Fruit fly (Drosophila melanogaster): Measurements from ENCODE around the gene Prx3.

The Prx3 gene

DNA sequence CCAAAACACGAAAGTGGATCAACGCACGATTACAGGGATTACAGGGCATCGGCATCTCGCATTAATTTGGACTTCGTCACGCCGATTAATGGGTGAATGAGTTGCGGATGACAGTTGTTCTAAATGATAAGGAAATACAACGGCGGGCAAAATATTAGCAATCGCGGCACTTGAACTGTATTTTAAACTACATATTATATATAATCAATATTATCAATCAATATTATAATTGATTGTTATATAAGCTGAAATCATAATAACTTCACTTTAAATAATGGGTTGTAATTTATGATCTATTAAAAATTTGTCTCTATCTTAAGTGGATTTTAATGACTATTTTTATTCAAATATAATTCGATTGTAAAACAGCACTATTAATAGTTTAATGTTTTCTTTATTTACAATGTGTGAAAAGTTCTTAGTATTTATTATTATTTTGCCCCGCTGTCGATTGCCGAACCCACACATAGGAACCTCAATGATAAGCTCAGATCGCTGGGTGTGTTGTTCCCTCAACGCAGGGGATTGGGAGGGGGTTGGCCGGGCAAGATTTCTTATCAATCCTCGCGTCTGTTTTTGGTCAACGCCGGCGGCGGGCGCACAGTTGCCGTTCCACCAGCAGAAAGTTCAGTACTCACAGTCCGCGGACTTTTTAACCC is 11.1 kb downstream of the Prx3 start (continued):
- TF ChIP-seq CG1621 (tag; optimal IDR thresholded peaks at IDR 0.05) (no peak), CG16779 (tag; optimal IDR thresholded peaks at IDR 0.05) (no peak), Met (GFP tag; optimal IDR thresholded peaks at IDR 0.05) (peak; percentile 18), Sox14 (GFP tag; optimal IDR thresholded peaks at IDR 0.05) (no peak), net (GFP tag; optimal IDR thresholded peaks at IDR 0.05) (peak; percentile 68), Lpt (GFP tag; optimal IDR thresholded peaks at IDR 0.05) (no peak), CG6808 (GFP tag; optimal IDR thresholded peaks at IDR 0.05) (peak; percentile 17), dsx (GFP tag; optimal IDR thresholded peaks at IDR 0.05; ENCODE audit: poor library complexity, severe bottlenecking) (peak; percentile 79), Hr38 (GFP tag; optimal IDR thresholded peaks at IDR 0.05) (no peak), Sox102F (GFP tag; optimal IDR thresholded peaks at IDR 0.05) (peak; percentile 18), fd59A (GFP tag; optimal IDR thresholded peaks at IDR 0.05) (no peak), Hr39 (GFP tag; optimal IDR thresholded peaks at IDR 0.05) (no peak), CG8319 (GFP tag; optimal IDR thresholded peaks at IDR 0.05) (peak; percentile 11), esn (GFP tag; optimal IDR thresholded peaks at IDR 0.05) (peak; percentile 52), eg (GFP tag; IDR thresholded peaks at IDR 0.05) (peak; percentile 54; the same call in 2 of the 3 replicates), CG6276 (GFP tag; optimal IDR thresholded peaks at IDR 0.05) (no peak), Blimp-1 (GFP tag; optimal IDR thresholded peaks at IDR 0.05) (no peak), svp (GFP tag) (peak; percentile 92), cyc (GFP tag; optimal IDR thresholded peaks at IDR 0.05) (peak; percentile 21), Sox15 (GFP tag; optimal IDR thresholded peaks at IDR 0.05) (no peak), Gug (GFP tag; IDR thresholded peaks at IDR 0.05) (peak; percentile 34), CG8632 (GFP tag; optimal IDR thresholded peaks at IDR 0.05) (peak; percentile 65), vri (GFP tag; optimal IDR thresholded peaks at IDR 0.05) (peak; percentile 23), salr (GFP tag; optimal IDR thresholded peaks at IDR 0.05) (no peak), CG3032 (tag; optimal IDR thresholded peaks at IDR 0.05) (peak; percentile 73), CG9139 (GFP tag; optimal IDR thresholded peaks at IDR 0.05) (no peak)

- TF ChIP-seq vri (GFP tag; optimal IDR thresholded peaks at IDR 0.05) (peak; percentile 55), CG32006 (GFP tag; optimal IDR thresholded peaks at IDR 0.05) (no peak), Hr39 (GFP tag; optimal IDR thresholded peaks at IDR 0.05) (no peak), CG15336 (GFP tag; IDR thresholded peaks at IDR 0.05) (no peak), CG16779 (tag; optimal IDR thresholded peaks at IDR 0.05) (no peak), cyc (GFP tag; optimal IDR thresholded peaks at IDR 0.05) (peak; percentile 20), Met (GFP tag; optimal IDR thresholded peaks at IDR 0.05) (peak; percentile 14), Sox14 (GFP tag; optimal IDR thresholded peaks at IDR 0.05) (peak; percentile 45), fkh (GFP tag; optimal IDR thresholded peaks at IDR 0.05) (peak; percentile 55), acj6 (GFP tag; optimal IDR thresholded peaks at IDR 0.05) (no peak), Smox (GFP tag; optimal IDR thresholded peaks at IDR 0.05) (peak; percentile 34), OdsH (GFP tag; optimal IDR thresholded peaks at IDR 0.05) (peak; percentile 21), CG6163 (GFP tag; IDR thresholded peaks at IDR 0.05) (peak; percentile 72; the same call in 2 of the 3 replicates), CG6792 (GFP tag; optimal IDR thresholded peaks at IDR 0.05) (no peak), Sox102F (GFP tag; optimal IDR thresholded peaks at IDR 0.05) (peak; percentile 37), CG3032 (tag; optimal IDR thresholded peaks at IDR 0.05) (peak; percentile 7), Lpt (GFP tag; optimal IDR thresholded peaks at IDR 0.05) (no peak), Gug (GFP tag; IDR thresholded peaks at IDR 0.05) (peak; percentile 39; the same call in 1 of the 2 replicates), eg (GFP tag; IDR thresholded peaks at IDR 0.05) (peak; percentile 49; the same call in 1 of the 3 replicates), Sox15 (GFP tag; optimal IDR thresholded peaks at IDR 0.05) (no peak), CG31627 (GFP tag; optimal IDR thresholded peaks at IDR 0.05) (no peak), CG34406 (GFP tag; optimal IDR thresholded peaks at IDR 0.05) (no peak), ss (GFP tag; optimal IDR thresholded peaks at IDR 0.05) (no peak), Hr38 (GFP tag; optimal IDR thresholded peaks at IDR 0.05) (no peak), dsx (GFP tag; optimal IDR thresholded peaks at IDR 0.05; ENCODE audit: poor library complexity, severe bottlenecking) (no peak), pdm3 (GFP tag; optimal IDR thresholded peaks at IDR 0.05) (peak; percentile 13), Eip78C (GFP tag) (peak; percentile 66), CG9139 (GFP tag; optimal IDR thresholded peaks at IDR 0.05) (no peak), CG11762 (GFP tag; optimal IDR thresholded peaks at IDR 0.05; ENCODE audit: insufficient read depth) (no peak), lz (GFP tag; optimal IDR thresholded peaks at IDR 0.05) (no peak), CG8632 (GFP tag; optimal IDR thresholded peaks at IDR 0.05) (no peak), CG6808 (GFP tag; optimal IDR thresholded peaks at IDR 0.05) (no peak)
Measured at dm6 chr3R:17534325-17535105, 11.8 kb downstream of the Prx3 start, which contains the start of the genes CG5823 and P5cr-2. TSS of gene CG5823 (minus strand) at chr3R:17534587. TSS of gene P5cr-2 (plus strand) at chr3R:17534815.

Measured in whole organism, prepupa.